Fruit fly (Drosophila melanogaster): ENCODE results near the gene CG14963.
A peak's percentile ranks its signal among the peaks of the same experiment; 100 is the strongest.

Gene CG14963

dm6 chr3L:3179474-3179873, 7.1 kb upstream of the CG14963 start (continued):
- TF ChIP-seq CG17328 (GFP tag; IDR thresholded peaks at IDR 0.05) = peak; percentile 89
- TF ChIP-seq Sox102F (GFP tag; optimal IDR thresholded peaks at IDR 0.05) = peak; percentile 86
- TF ChIP-seq ssp (GFP tag; IDR thresholded peaks at IDR 0.05) = peak; percentile 75
- TF ChIP-seq jing (GFP tag; optimal IDR thresholded peaks at IDR 0.05) = peak; percentile 54
- TF ChIP-seq Fer2 (tag; optimal IDR thresholded peaks at IDR 0.05) = peak; percentile 45
- peak; percentile 52 for TF ChIP-seq CG3995 (GFP tag; optimal IDR thresholded peaks at IDR 0.05)
- no peak for TF ChIP-seq grn (GFP tag; optimal IDR thresholded peaks at IDR 0.05)
- peak; percentile 91 for TF ChIP-seq Ptx1 (GFP tag; IDR thresholded peaks at IDR 0.05)
- TF ChIP-seq emc (GFP tag; optimal IDR thresholded peaks at IDR 0.05) = no peak
- TF ChIP-seq gcm (GFP tag; optimal IDR thresholded peaks at IDR 0.05) = no peak
- no peak for TF ChIP-seq unc-4 (GFP tag; IDR thresholded peaks at IDR 0.05; ENCODE audit: partially characterized antibody)
- peak; percentile 61 for TF ChIP-seq CG13894 (tag; optimal IDR thresholded peaks at IDR 0.05)
- peak; percentile 97 for TF ChIP-seq sens (GFP tag)
- TF ChIP-seq CG16779 (GFP tag; IDR thresholded peaks at IDR 0.05) = peak; percentile 90
- peak; percentile 82 for TF ChIP-seq CG18619 (GFP tag; optimal IDR thresholded peaks at IDR 0.05)
- peak; percentile 89 for TF ChIP-seq Fer3 (tag; optimal IDR thresholded peaks at IDR 0.05)
- TF ChIP-seq phol (tag; optimal IDR thresholded peaks at IDR 0.05) = peak; percentile 87
- no peak for TF ChIP-seq sug (tag; optimal IDR thresholded peaks at IDR 0.05)
- peak; percentile 56 for TF ChIP-seq Jarid2 (GFP tag; optimal IDR thresholded peaks at IDR 0.05)
- peak; percentile 85 for TF ChIP-seq dmrt11E (tag; optimal IDR thresholded peaks at IDR 0.05)
- TF ChIP-seq CG8478 (optimal IDR thresholded peaks at IDR 0.05) = no peak
- TF ChIP-seq z (GFP tag; IDR thresholded peaks at IDR 0.05) = no peak
- peak; percentile 86 for TF ChIP-seq Spps (tag; optimal IDR thresholded peaks at IDR 0.05)
- TF ChIP-seq eve (GFP tag; optimal IDR thresholded peaks at IDR 0.05) = no peak
- peak; percentile 87 for TF ChIP-seq CG12391 (tag; optimal IDR thresholded peaks at IDR 0.05)
- TF ChIP-seq Hmr (GFP tag; optimal IDR thresholded peaks at IDR 0.05) = peak; percentile 89
- no peak for TF ChIP-seq CG13287 (GFP tag; IDR thresholded peaks at IDR 0.05; ENCODE audit: partially characterized antibody)
- no peak for TF ChIP-seq p53 (GFP tag; optimal IDR thresholded peaks at IDR 0.05)
- peak; percentile 86 for TF ChIP-seq CG30403 (GFP tag; optimal IDR thresholded peaks at IDR 0.05)
- TF ChIP-seq CG6683 (GFP tag; optimal IDR thresholded peaks at IDR 0.05) = peak; percentile 79
- peak; percentile 89 for TF ChIP-seq CG34422 (GFP tag; IDR thresholded peaks at IDR 0.05)
- TF ChIP-seq CG7786 (GFP tag; optimal IDR thresholded peaks at IDR 0.05) = peak; percentile 60
- no peak for TF ChIP-seq CG10147 (GFP tag; optimal IDR thresholded peaks at IDR 0.05)
- TF ChIP-seq tio (GFP tag; optimal IDR thresholded peaks at IDR 0.05) = no peak
- TF ChIP-seq cas (GFP tag; IDR thresholded peaks at IDR 0.05) = peak; percentile 83
- TF ChIP-seq bsh (GFP tag; optimal IDR thresholded peaks at IDR 0.05) = peak; percentile 71 to 90
- no peak for TF ChIP-seq CG14860 (GFP tag; IDR thresholded peaks at IDR 0.05; ENCODE audit: partially characterized antibody)
- peak; percentile 70 for TF ChIP-seq CG9932 (GFP tag; IDR thresholded peaks at IDR 0.05)
- no peak for TF ChIP-seq nerfin-2 (GFP tag; IDR thresholded peaks at IDR 0.05; ENCODE audit: partially characterized antibody)
- peak; percentile 82 for TF ChIP-seq CG17385 (GFP tag; optimal IDR thresholded peaks at IDR 0.05)
- TF ChIP-seq CG2712 (tag; optimal IDR thresholded peaks at IDR 0.05) = peak; percentile 92
- TF ChIP-seq CrebB (tag; optimal IDR thresholded peaks at IDR 0.05) = peak; percentile 70
- no peak for TF ChIP-seq CG30020 (tag; optimal IDR thresholded peaks at IDR 0.05)
- no peak for TF ChIP-seq CkIIα-i1 (GFP tag; IDR thresholded peaks at IDR 0.05)
- TF ChIP-seq CG14965 (GFP tag; optimal IDR thresholded peaks at IDR 0.05; ENCODE audit: borderline replicate concordance) = peak; percentile 50
- TF ChIP-seq luna (GFP tag; optimal IDR thresholded peaks at IDR 0.05) = peak; percentile 41
- peak; percentile 76 for TF ChIP-seq CG30431 (GFP tag; optimal IDR thresholded peaks at IDR 0.05)
- peak; percentile 78 for TF ChIP-seq NK7.1 (GFP tag; optimal IDR thresholded peaks at IDR 0.05)
- peak; percentile 80 for TF ChIP-seq kah (GFP tag; optimal IDR thresholded peaks at IDR 0.05)
- TF ChIP-seq Asciz (GFP tag; optimal IDR thresholded peaks at IDR 0.05) = no peak
- TF ChIP-seq CG3163 (GFP tag; optimal IDR thresholded peaks at IDR 0.05) = no peak
